Worm (Caenorhabditis elegans) whole organism, L1 larva: ENCODE measurements around the gene ugt-21.

Experiments used
- C04F5.9 ChIP-seq: sonication (generic microtip); optimal IDR thresholded peaks from 2 replicates; lab custom pipeline; 2016; ENCODE audit warnings: missing genetic modification characterization, missing compliant biosample characterization
- C16A3.4 ChIP-seq: fragments of 150-350 bp; optimal IDR thresholded peaks from 2 replicates; lab custom pipeline; 2014; ENCODE audit warnings: missing biosample characterization, missing genetic modification characterization
- C34B4.2 ChIP-seq: sonication (generic microtip); optimal IDR thresholded peaks from 2 replicates; lab custom pipeline; 2017; ENCODE audit warnings: mild to moderate bottlenecking, missing genetic modification characterization, missing compliant biosample characterization
- blmp-1 ChIP-seq: fragments of 150-350 bp; optimal IDR thresholded peaks from 2 replicates; lab custom pipeline; 2014; ENCODE audit warnings: missing biosample characterization, missing genetic modification characterization
- ceh-63 ChIP-seq: fragments of 200-800 bp; sonication (Bioruptor generic); optimal IDR thresholded peaks from 2 replicates; lab custom pipeline; 2018; ENCODE audit warnings: mild to moderate bottlenecking, missing genetic modification characterization, missing compliant biosample characterization
- ceh-8 ChIP-seq: fragments of 200-800 bp; sonication (Bioruptor generic); optimal IDR thresholded peaks from 2 replicates; lab custom pipeline; 2018; ENCODE audit warnings: mild to moderate bottlenecking, missing genetic modification characterization, moderate library complexity, missing compliant biosample characterization
- ceh-90 ChIP-seq: sonication (generic microtip); optimal IDR thresholded peaks from 2 replicates; lab custom pipeline; 2016; ENCODE audit warnings: missing genetic modification characterization, missing compliant biosample characterization
- ces-1 ChIP-seq: fragments of 150-350 bp; optimal IDR thresholded peaks from 2 replicates; lab custom pipeline; 2014; ENCODE audit warnings: missing biosample characterization, missing genetic modification reagents, missing genetic modification characterization
- dpl-1 ChIP-seq, 3 experiments: fragments of 150-350 bp in 2 of 3; sonication (generic microtip) in 1 of 3; optimal IDR thresholded peaks; 2 replicates each; lab custom pipeline; 2014 to 2017; ENCODE audit warnings: missing biosample characterization in 3 of 3, missing genetic modification characterization in 3 of 3, missing genetic modification reagents in 3 of 3
- dsc-1 ChIP-seq: sonication (generic microtip); optimal IDR thresholded peaks from 2 replicates; lab custom pipeline; 2016; ENCODE audit warnings: mild to moderate bottlenecking, missing genetic modification characterization, missing compliant biosample characterization
- efl-1 ChIP-seq, 4 experiments: fragments of 150-350 bp; optimal IDR thresholded peaks in 3 of 4; peaks in 1 of 4; 1 replicate in 1 of 4; 2 replicates in 3 of 4; lab custom pipeline; 2014; ENCODE audit warnings: missing biosample characterization in 2 of 4, missing genetic modification characterization in 2 of 4, missing genetic modification reagents in 2 of 4
- efl-3 ChIP-seq: fragments of 200-800 bp; sonication (Bioruptor generic); optimal IDR thresholded peaks from 2 replicates; lab custom pipeline; 2018; ENCODE audit warnings: mild to moderate bottlenecking, missing genetic modification characterization, missing compliant biosample characterization
- elt-2 ChIP-seq: sonication (generic microtip); optimal IDR thresholded peaks from 2 replicates; lab custom pipeline; 2016; ENCODE audit warnings: missing genetic modification characterization, mild to moderate bottlenecking, inconsistent platforms, missing compliant biosample characterization, missing genetic modification reagents
- elt-3 ChIP-seq, 6 experiments: fragments of 150-350 bp in 1 of 6; sonication (generic microtip); optimal IDR thresholded peaks; 2 replicates each; lab custom pipeline; 2017 to 2018; ENCODE audit warnings: missing biosample characterization in 6 of 6, missing genetic modification characterization in 6 of 6, inconsistent platforms in 1 of 6
- ets-5 ChIP-seq: fragments of 200-800 bp; sonication (Bioruptor generic); IDR thresholded peaks from 2 replicates; pipeline ENCODE4 v1.3.6; 2022; ENCODE audit warnings: missing genetic modification characterization, missing compliant biosample characterization
- fkh-10 ChIP-seq: sonication (generic microtip); optimal IDR thresholded peaks from 2 replicates; lab custom pipeline; 2017; ENCODE audit warnings: missing biosample characterization, missing genetic modification reagents, missing genetic modification characterization
- fkh-4 ChIP-seq: sonication (generic microtip); optimal IDR thresholded peaks from 2 replicates; lab custom pipeline; 2016; ENCODE audit warnings: missing compliant biosample characterization, missing genetic modification characterization, borderline replicate concordance
- grh-1 ChIP-seq: fragments of 200-800 bp; sonication (Bioruptor generic); IDR thresholded peaks from 2 replicates; pipeline ENCODE4 v1.3.6; 2022; ENCODE audit warnings: missing genetic modification reagents, missing genetic modification characterization, missing compliant biosample characterization
- hlh-17 ChIP-seq: fragments of 200-800 bp; sonication (Bioruptor generic); optimal IDR thresholded peaks from 2 replicates; lab custom pipeline; 2018; ENCODE audit warnings: missing genetic modification characterization, mild to moderate bottlenecking, missing compliant biosample characterization, moderate library complexity, borderline replicate concordance
- lin-14 ChIP-seq: fragments of 200-800 bp; sonication (Bioruptor generic); optimal IDR thresholded peaks from 2 replicates; lab custom pipeline; 2018; ENCODE audit warnings: mild to moderate bottlenecking, missing genetic modification characterization, moderate library complexity, missing compliant biosample characterization
- lin-15B ChIP-seq: fragments of 150-350 bp; sonication (generic microtip); optimal IDR thresholded peaks from 3 replicates; lab custom pipeline; 2014; ENCODE audit warnings: missing biosample characterization, missing genetic modification characterization
- lin-39 ChIP-seq: fragments of 150-350 bp; optimal IDR thresholded peaks from 2 replicates; lab custom pipeline; 2014; ENCODE audit warnings: missing biosample characterization, missing genetic modification reagents, missing genetic modification characterization
- lsy-2 ChIP-seq, 2 experiments: fragments of 150-350 bp; optimal IDR thresholded peaks; 2 replicates each; lab custom pipeline; 2014; ENCODE audit warnings: missing biosample characterization in 2 of 2, missing genetic modification characterization in 2 of 2
- mab-9 ChIP-seq: fragments of 200-800 bp; sonication (Bioruptor generic); IDR thresholded peaks from 2 replicates; pipeline ENCODE4 v1.3.6; 2022; ENCODE audit warnings: missing genetic modification reagents, missing genetic modification characterization, missing compliant biosample characterization
- mef-2 ChIP-seq: fragments of 150-350 bp; optimal IDR thresholded peaks from 2 replicates; lab custom pipeline; 2014; ENCODE audit warnings: missing biosample characterization, missing genetic modification characterization
- nhr-12 ChIP-seq: sonication (generic microtip); optimal IDR thresholded peaks from 2 replicates; lab custom pipeline; 2017; ENCODE audit warnings: missing biosample characterization, missing genetic modification characterization
- nhr-19 ChIP-seq: fragments of 200-800 bp; sonication (Bioruptor generic); conservative IDR thresholded peaks from 2 replicates; pipeline ENCODE4 v1.3.6; 2022; ENCODE audit warnings: missing genetic modification characterization, missing compliant biosample characterization
- nhr-237 ChIP-seq: fragments of 150-350 bp; optimal IDR thresholded peaks from 2 replicates; lab custom pipeline; 2014; ENCODE audit warnings: missing biosample characterization, missing genetic modification characterization
- nhr-28 ChIP-seq: fragments of 150-350 bp; optimal IDR thresholded peaks from 2 replicates; lab custom pipeline; 2014; ENCODE audit warnings: missing biosample characterization, missing genetic modification characterization
- nhr-71 ChIP-seq: sonication (generic microtip); optimal IDR thresholded peaks from 2 replicates; lab custom pipeline; 2016; ENCODE audit warnings: mild to moderate bottlenecking, missing genetic modification characterization, moderate library complexity, missing compliant biosample characterization
- nhr-76 ChIP-seq: sonication (generic microtip); optimal IDR thresholded peaks from 2 replicates; lab custom pipeline; 2017; ENCODE audit warnings: missing biosample characterization, missing genetic modification characterization
- nhr-77 ChIP-seq: fragments of 150-350 bp; optimal IDR thresholded peaks from 2 replicates; lab custom pipeline; 2014; ENCODE audit warnings: missing biosample characterization, missing genetic modification characterization
- nhr-84 ChIP-seq: sonication (generic microtip); optimal IDR thresholded peaks from 2 replicates; lab custom pipeline; 2017; ENCODE audit warnings: missing biosample characterization, missing genetic modification characterization
- nhr-85 ChIP-seq: sonication (generic microtip); peaks from one replicate; lab custom pipeline; 2016; ENCODE audit warnings: missing genetic modification characterization, inconsistent platforms, missing compliant biosample characterization
- nhr-90 ChIP-seq: sonication (generic microtip); optimal IDR thresholded peaks from 2 replicates; lab custom pipeline; 2016; ENCODE audit warnings: mild to moderate bottlenecking, missing genetic modification characterization, missing compliant biosample characterization; ENCODE audit not compliant: poor library complexity
- pag-3 ChIP-seq: sonication (generic microtip); optimal IDR thresholded peaks from 2 replicates; lab custom pipeline; 2017; ENCODE audit warnings: missing genetic modification characterization, mild to moderate bottlenecking, missing compliant biosample characterization, antibody characterized with exemption, borderline replicate concordance; ENCODE audit not compliant: insufficient read depth
- pqm-1 ChIP-seq: sonication (generic microtip); optimal IDR thresholded peaks from 3 replicates; lab custom pipeline; 2017; ENCODE audit warnings: missing biosample characterization, missing genetic modification characterization
- skn-1 ChIP-seq: fragments of 150-350 bp; optimal IDR thresholded peaks from 2 replicates; lab custom pipeline; 2014; ENCODE audit warnings: missing biosample characterization, missing genetic modification characterization
- snpc-4 ChIP-seq: fragments of 150-350 bp; optimal IDR thresholded peaks from 2 replicates; lab custom pipeline; 2014; ENCODE audit warnings: missing biosample characterization, missing genetic modification characterization
- snu-23 ChIP-seq: sonication (generic microtip); optimal IDR thresholded peaks from 2 replicates; lab custom pipeline; 2016; ENCODE audit warnings: missing genetic modification characterization, missing compliant biosample characterization
- sox-4 ChIP-seq: sonication (generic microtip); optimal IDR thresholded peaks from 2 replicates; lab custom pipeline; 2016; ENCODE audit warnings: missing genetic modification characterization, missing compliant biosample characterization
- sup-37 ChIP-seq: fragments of 200-800 bp; sonication (Bioruptor generic); optimal IDR thresholded peaks from 2 replicates; lab custom pipeline; 2018; ENCODE audit warnings: mild to moderate bottlenecking, missing genetic modification characterization, missing compliant biosample characterization
- swsn-7 ChIP-seq: sonication (generic microtip); optimal IDR thresholded peaks from 2 replicates; lab custom pipeline; 2016; ENCODE audit warnings: missing genetic modification characterization, missing compliant biosample characterization
- tbx-2 ChIP-seq: sonication (generic microtip); optimal IDR thresholded peaks from 2 replicates; lab custom pipeline; 2016; ENCODE audit warnings: missing genetic modification characterization, missing compliant biosample characterization
- unc-130 ChIP-seq: fragments of 150-350 bp; optimal IDR thresholded peaks from 2 replicates; lab custom pipeline; 2017; ENCODE audit warnings: missing biosample characterization, missing genetic modification characterization, inconsistent platforms
- unc-86 ChIP-seq: sonication (generic microtip); optimal IDR thresholded peaks from 2 replicates; lab custom pipeline; 2016; ENCODE audit warnings: missing genetic modification characterization, missing compliant biosample characterization
- zag-1 ChIP-seq: fragments of 150-350 bp; optimal IDR thresholded peaks from 2 replicates; lab custom pipeline; 2014; ENCODE audit warnings: missing biosample characterization, missing genetic modification characterization
- ztf-11 ChIP-seq, 2 experiments: sonication (generic microtip); optimal IDR thresholded peaks; 2 replicates each; lab custom pipeline; 2016 to 2017; ENCODE audit warnings: missing genetic modification characterization in 2 of 2, missing biosample characterization in 1 of 2, missing compliant biosample characterization in 1 of 2
- ztf-4 ChIP-seq: fragments of 150-350 bp; optimal IDR thresholded peaks from 2 replicates; lab custom pipeline; 2014; ENCODE audit warnings: missing biosample characterization, missing genetic modification characterization

ugt-21 gene

ce11 chrIV:9514132-9514531 lies 14.0 kb downstream of the ugt-21 start:
- TF ChIP-seq skn-1 (tag; lab: Kevin White, UChicago) (peak; percentile 54), elt-2 (tag; lab: Kevin White, UChicago) (peak; percentile 47), swsn-7 (tag; lab: Kevin White, UChicago) (no peak), nhr-71 (tag; lab: Kevin White, UChicago) (peak; percentile 11), nhr-85 (tag; lab: Kevin White, UChicago) (peak; percentile 44), zag-1 (tag; lab: Kevin White, UChicago) (no peak), ces-1 (GFP tag; lab: Kevin White, UChicago) (no peak), nhr-76 (tag; lab: Kevin White, UChicago) (no peak)

ce11 chrIV:9516831-9517230 lies 16.7 kb downstream of the ugt-21 start, which contains the start of gene C33A12.19:
Gene C33A12.19, plus strand, starts transcription at chrIV:9516999.
- TF ChIP-seq blmp-1 (tag; lab: Kevin White, UChicago) (peak; percentile 65), nhr-76 (tag; lab: Kevin White, UChicago) (no peak), ets-5 (GFP tag; lab: Robert Waterston, UW) (no peak), unc-130 (tag; lab: Kevin White, UChicago) (no peak), C16A3.4 (tag; lab: Kevin White, UChicago) (peak; percentile 3), lin-15B (tag; lab: Kevin White, UChicago) (no peak), nhr-90 (peak; percentile 49), hlh-17 (GFP tag; lab: Kevin White, UChicago) (no peak), pqm-1 (tag; lab: Kevin White, UChicago) (no peak), mab-9 (GFP tag; lab: Robert Waterston, UW) (no peak), elt-3 (tag; optimal IDR thresholded peaks at IDR 0.05; lab: Kevin White, UChicago) (peak in 5 of 6 experiments; percentile 38 to 75 (median 62)), ztf-11 (tag; optimal IDR thresholded peaks at IDR 0.05; lab: Kevin White, UChicago) (no peak), nhr-237 (tag; lab: Kevin White, UChicago) (no peak), grh-1 (GFP tag; lab: Robert Waterston, UW) (peak; percentile 57), snu-23 (GFP tag; lab: Kevin White, UChicago) (peak; percentile 46), mef-2 (no peak), fkh-10 (GFP tag; lab: Kevin White, UChicago) (no peak), unc-86 (no peak), nhr-84 (tag; lab: Kevin White, UChicago) (no peak), snpc-4 (no peak), sox-4 (tag; lab: Kevin White, UChicago) (no peak), dsc-1 (no peak), lin-39 (tag; lab: Kevin White, UChicago) (no peak), lsy-2 (tag; optimal IDR thresholded peaks at IDR 0.05; lab: Kevin White, UChicago) (peak; percentile 20 to 70), sup-37 (no peak), ceh-8 (GFP tag; lab: Kevin White, UChicago) (no peak), ceh-90 (tag; lab: Kevin White, UChicago) (no peak), nhr-19 (GFP tag; lab: Robert Waterston, UW) (peak; percentile 41), skn-1 (tag; lab: Kevin White, UChicago) (no peak), fkh-4 (tag; lab: Kevin White, UChicago) (no peak), tbx-2 (tag; lab: Kevin White, UChicago) (peak; percentile 28), pag-3 (tag; lab: Kevin White, UChicago) (no peak), C34B4.2 (no peak), nhr-28 (tag; lab: Kevin White, UChicago) (no peak), efl-3 (no peak), nhr-71 (tag; lab: Kevin White, UChicago) (peak; percentile 66), nhr-77 (tag; lab: Kevin White, UChicago) (no peak), zag-1 (tag; lab: Kevin White, UChicago) (no peak), ceh-63 (GFP tag; lab: Kevin White, UChicago) (no peak), ztf-4 (tag; lab: Kevin White, UChicago) (no peak), elt-2 (tag; lab: Kevin White, UChicago) (peak; percentile 44), dpl-1 (GFP tag; optimal IDR thresholded peaks at IDR 0.05; lab: Kevin White, UChicago) (no peak), C04F5.9 (tag; lab: Kevin White, UChicago) (no peak), lin-14 (GFP tag; lab: Kevin White, UChicago) (peak; percentile 68), nhr-12 (tag; lab: Kevin White, UChicago) (no peak), swsn-7 (tag; lab: Kevin White, UChicago) (no peak), efl-1 (optimal IDR thresholded peaks at IDR 0.05; lab: Kevin White, UChicago) (no peak), efl-1 (GFP tag; optimal IDR thresholded peaks at IDR 0.05 in 1 of 2; lab: Kevin White, UChicago) (peak in 1 of 2 experiments; percentile 90)
